Fruit fly (Drosophila melanogaster) whole organism, prepupa: Measurements from ENCODE around the gene CG3635.

ENCODE experiments used
- Blimp-1 ChIP-seq: fragments of 200-800 bp; sonication (Bioruptor generic); optimal IDR thresholded peaks from 3 replicates; lab custom pipeline; 2017; ENCODE audit warnings: missing biosample characterization, missing genetic modification characterization, mild to moderate bottlenecking, moderate library complexity, missing genetic modification reagents
- CG10631 ChIP-seq: fragments of 200-800 bp; sonication (Bioruptor generic); optimal IDR thresholded peaks from 2 replicates; lab custom pipeline; 2016; ENCODE audit warnings: missing biosample characterization, missing genetic modification characterization
- CG10669 ChIP-seq: fragments of 200-800 bp; sonication (Bioruptor generic); optimal IDR thresholded peaks from 3 replicates; lab custom pipeline; 2018; ENCODE audit warnings: missing biosample characterization, mild to moderate bottlenecking, missing genetic modification characterization, moderate library complexity
- CG11294 ChIP-seq: fragments of 200-800 bp; sonication (Bioruptor generic); IDR thresholded peaks from 2 replicates; pipeline ENCODE4 v1.3.6; 2022; ENCODE audit warnings: missing biosample characterization, missing genetic modification characterization
- CG11762 ChIP-seq: fragments of 200-800 bp; sonication (Bioruptor generic); optimal IDR thresholded peaks from 3 replicates; lab custom pipeline; 2016; ENCODE audit warnings: missing biosample characterization, missing genetic modification characterization; ENCODE audit not compliant: insufficient read depth
- CG11902 ChIP-seq: fragments of 200-800 bp; sonication (Bioruptor generic); optimal IDR thresholded peaks from 3 replicates; lab custom pipeline; 2016; ENCODE audit warnings: missing biosample characterization, missing genetic modification characterization
- CG3032 ChIP-seq: fragments of 200-800 bp; optimal IDR thresholded peaks from 2 replicates; lab custom pipeline; 2019; ENCODE audit warnings: missing biosample characterization, mild to moderate bottlenecking, missing genetic modification characterization, moderate library complexity
- CG34406 ChIP-seq: fragments of 200-800 bp; sonication (Bioruptor generic); optimal IDR thresholded peaks from 3 replicates; lab custom pipeline; 2016; ENCODE audit warnings: missing biosample characterization, missing genetic modification characterization
- CG3919 ChIP-seq: fragments of 200-800 bp; sonication (Bioruptor generic); optimal IDR thresholded peaks from 3 replicates; lab custom pipeline; 2016; ENCODE audit warnings: missing biosample characterization, missing genetic modification characterization
- CG6276 ChIP-seq: fragments of 200-800 bp; sonication (Bioruptor generic); optimal IDR thresholded peaks from 2 replicates; lab custom pipeline; 2017; ENCODE audit warnings: missing biosample characterization, mild to moderate bottlenecking, missing genetic modification characterization
- CG6792 ChIP-seq: fragments of 200-800 bp; sonication (Bioruptor generic); optimal IDR thresholded peaks from 3 replicates; lab custom pipeline; 2016; ENCODE audit warnings: missing biosample characterization, missing genetic modification characterization
- CG6854 ChIP-seq: fragments of 200-800 bp; sonication (Bioruptor generic); optimal IDR thresholded peaks from 2 replicates; lab custom pipeline; 2017; ENCODE audit warnings: missing biosample characterization, mild to moderate bottlenecking, missing genetic modification characterization
- CG7368 ChIP-seq: fragments of 200-800 bp; sonication (Bioruptor generic); optimal IDR thresholded peaks from 3 replicates; lab custom pipeline; 2016; ENCODE audit warnings: missing biosample characterization, missing genetic modification characterization
- Eip78C ChIP-seq: fragments of 200-800 bp; sonication (Bioruptor generic); peaks from one replicate; lab custom pipeline; 2016; ENCODE audit warnings: missing biosample characterization, missing genetic modification characterization
- Eip93F ChIP-seq: fragments of 200-800 bp; sonication (Bioruptor generic); optimal IDR thresholded peaks from 2 replicates; lab custom pipeline; 2016; ENCODE audit warnings: missing biosample characterization, mild to moderate bottlenecking, missing genetic modification characterization
- Ets21C ChIP-seq: fragments of 200-800 bp; sonication (Bioruptor generic); optimal IDR thresholded peaks from 3 replicates; lab custom pipeline; 2016; ENCODE audit warnings: missing biosample characterization, missing genetic modification characterization
- Ets96B ChIP-seq: fragments of 200-800 bp; optimal IDR thresholded peaks from 2 replicates; lab custom pipeline; 2019; ENCODE audit warnings: missing biosample characterization, mild to moderate bottlenecking, missing genetic modification characterization, moderate library complexity
- Gug ChIP-seq: fragments of 200-800 bp; sonication (Bioruptor generic); IDR thresholded peaks from 2 replicates; pipeline ENCODE4 v1.3.6; 2022; ENCODE audit warnings: missing biosample characterization, missing genetic modification characterization
- Hr39 ChIP-seq: fragments of 200-800 bp; sonication (Bioruptor generic); optimal IDR thresholded peaks from 2 replicates; lab custom pipeline; 2016; ENCODE audit warnings: missing biosample characterization, missing genetic modification characterization
- Hr4 ChIP-seq: fragments of 200-800 bp; sonication (Bioruptor generic); optimal IDR thresholded peaks from 3 replicates; lab custom pipeline; 2016; ENCODE audit warnings: missing biosample characterization, missing genetic modification characterization
- Lpt ChIP-seq: fragments of 200-800 bp; sonication (Bioruptor generic); optimal IDR thresholded peaks from 3 replicates; lab custom pipeline; 2016; ENCODE audit warnings: missing biosample characterization, missing genetic modification characterization
- Met ChIP-seq: fragments of 200-800 bp; sonication (Bioruptor generic); optimal IDR thresholded peaks from 3 replicates; lab custom pipeline; 2016; ENCODE audit warnings: missing biosample characterization, missing genetic modification characterization
- Smox ChIP-seq: fragments of 200-800 bp; sonication (Bioruptor generic); optimal IDR thresholded peaks from 3 replicates; lab custom pipeline; 2016; ENCODE audit warnings: missing biosample characterization, missing genetic modification characterization
- Sox102F ChIP-seq: fragments of 200-800 bp; sonication (Bioruptor generic); optimal IDR thresholded peaks from 2 replicates; lab custom pipeline; 2016; ENCODE audit warnings: missing biosample characterization, mild to moderate bottlenecking, missing genetic modification characterization
- cyc ChIP-seq: fragments of 200-800 bp; sonication (Bioruptor generic); optimal IDR thresholded peaks from 3 replicates; lab custom pipeline; 2016; ENCODE audit warnings: missing biosample characterization, missing genetic modification characterization
- dac ChIP-seq: fragments of 200-800 bp; sonication (Bioruptor generic); optimal IDR thresholded peaks from 2 replicates; lab custom pipeline; 2017; ENCODE audit warnings: missing biosample characterization, mild to moderate bottlenecking, missing genetic modification characterization
- dsx ChIP-seq: fragments of 200-800 bp; optimal IDR thresholded peaks from 3 replicates; lab custom pipeline; 2019; ENCODE audit warnings: missing biosample characterization, mild to moderate bottlenecking, missing genetic modification characterization, moderate library complexity; ENCODE audit not compliant: poor library complexity, severe bottlenecking
- eg ChIP-seq: fragments of 200-800 bp; sonication (Bioruptor generic); IDR thresholded peaks from 3 replicates; pipeline ENCODE4 v1.3.6; 2022; ENCODE audit warnings: missing biosample characterization, missing genetic modification characterization
- esn ChIP-seq: fragments of 200-800 bp; sonication (Bioruptor generic); optimal IDR thresholded peaks from 2 replicates; lab custom pipeline; 2016; ENCODE audit warnings: missing biosample characterization, mild to moderate bottlenecking, missing genetic modification characterization, moderate library complexity
- fd59A ChIP-seq: fragments of 200-800 bp; sonication (Bioruptor generic); optimal IDR thresholded peaks from 2 replicates; lab custom pipeline; 2017; ENCODE audit warnings: missing biosample characterization, mild to moderate bottlenecking, missing genetic modification characterization, missing genetic modification reagents
- fd85E ChIP-seq: fragments of 200-800 bp; sonication (Bioruptor generic); optimal IDR thresholded peaks from 3 replicates; lab custom pipeline; 2016; ENCODE audit warnings: missing biosample characterization, missing genetic modification characterization
- fkh ChIP-seq: fragments of 200-800 bp; sonication (Bioruptor generic); optimal IDR thresholded peaks from 3 replicates; lab custom pipeline; 2017; ENCODE audit warnings: missing biosample characterization, mild to moderate bottlenecking, missing genetic modification characterization, moderate library complexity
- lz ChIP-seq: fragments of 200-800 bp; sonication (Bioruptor generic); optimal IDR thresholded peaks from 3 replicates; lab custom pipeline; 2016; ENCODE audit warnings: missing biosample characterization, missing genetic modification characterization
- salr ChIP-seq, 2 experiments: fragments of 200-800 bp; sonication (Bioruptor generic); optimal IDR thresholded peaks; 3 replicates each; lab custom pipeline; 2016 to 2018; ENCODE audit warnings: missing biosample characterization in 2 of 2, missing genetic modification characterization in 2 of 2, mild to moderate bottlenecking in 1 of 2
- spab ChIP-seq: fragments of 200-800 bp; sonication (Bioruptor generic); optimal IDR thresholded peaks from 2 replicates; lab custom pipeline; 2017; ENCODE audit warnings: missing biosample characterization, mild to moderate bottlenecking, missing genetic modification characterization, missing genetic modification reagents
- topi ChIP-seq: fragments of 200-800 bp; sonication (Bioruptor generic); optimal IDR thresholded peaks from 3 replicates; lab custom pipeline; 2016; ENCODE audit warnings: missing biosample characterization, missing genetic modification characterization
- vri ChIP-seq: fragments of 200-800 bp; sonication (Bioruptor generic); optimal IDR thresholded peaks from 3 replicates; lab custom pipeline; 2016; ENCODE audit warnings: missing biosample characterization, mild to moderate bottlenecking, missing genetic modification characterization

Gene CG3635

DNA sequence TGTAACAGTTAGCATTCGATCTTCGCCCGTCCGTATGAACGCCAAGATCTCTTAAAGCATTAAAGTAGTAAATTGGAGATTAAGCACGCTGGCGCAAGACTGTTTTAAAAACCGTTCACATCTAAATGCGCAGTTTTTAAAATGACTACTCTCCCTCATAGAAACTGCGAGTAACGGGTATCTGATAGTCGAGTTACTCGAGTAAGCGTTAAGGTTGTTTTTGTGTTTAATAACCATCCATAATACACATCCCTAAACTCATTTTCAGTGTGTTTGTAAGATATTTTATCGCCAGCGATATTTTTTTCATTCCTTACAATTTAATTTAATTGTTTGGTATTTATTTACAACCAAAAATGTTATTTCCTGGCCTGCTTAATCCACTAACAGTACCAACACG, 15.4 kb upstream of the CG3635 start:
- no peak for TF ChIP-seq dsx
- TF ChIP-seq salr (GFP tag; optimal IDR thresholded peaks at IDR 0.05; lab: Kevin White, UChicago) = no peak
- no peak for TF ChIP-seq CG10669 (GFP tag; lab: Kevin White, UChicago)
- no peak for TF ChIP-seq fkh (GFP tag; lab: Kevin White, UChicago)
- TF ChIP-seq, all 60 proteins: peak for 0

dm6 chr2L:22163302-22163701, 11.9 kb upstream of the CG3635 start:
- no peak for TF ChIP-seq Lpt (GFP tag; lab: Kevin White, UChicago)
- no peak for TF ChIP-seq Smox (GFP tag; lab: Kevin White, UChicago)
- no peak for TF ChIP-seq CG3919 (GFP tag; lab: Kevin White, UChicago)
- no peak for TF ChIP-seq Hr4 (GFP tag; lab: Kevin White, UChicago)
- TF ChIP-seq CG10631 = no peak
- no peak for TF ChIP-seq Eip78C (GFP tag; lab: Kevin White, UChicago)
- no peak for TF ChIP-seq fd59A (GFP tag; lab: Kevin White, UChicago)
- TF ChIP-seq Eip93F (GFP tag; lab: Kevin White, UChicago) = no peak
- no peak for TF ChIP-seq Met (GFP tag; lab: Kevin White, UChicago)
- no peak for TF ChIP-seq CG6854 (GFP tag; lab: Kevin White, UChicago)
- no peak for TF ChIP-seq Hr39 (GFP tag; lab: Kevin White, UChicago)
- no peak for TF ChIP-seq CG6276 (GFP tag; lab: Kevin White, UChicago)
- TF ChIP-seq, all 60 proteins: peak for 0

- TF ChIP-seq Ets96B (tag; lab: Kevin White, UChicago) (no peak), Hr4 (GFP tag; lab: Kevin White, UChicago) (peak; percentile 3), CG11762 (no peak), lz (GFP tag; lab: Kevin White, UChicago) (peak; percentile 5), Blimp-1 (GFP tag; lab: Kevin White, UChicago) (peak; percentile 7), Sox102F (peak; percentile 50), eg (GFP tag; lab: Robert Waterston, UW) (no peak), vri (GFP tag; lab: Kevin White, UChicago) (no peak), CG11294 (GFP tag; lab: Robert Waterston, UW) (no peak), Gug (GFP tag; lab: Robert Waterston, UW) (no peak), CG11902 (no peak), cyc (peak; percentile 3), Hr39 (GFP tag; lab: Kevin White, UChicago) (no peak), Smox (GFP tag; lab: Kevin White, UChicago) (peak; percentile 41), CG7368 (GFP tag; lab: Kevin White, UChicago) (no peak), Met (GFP tag; lab: Kevin White, UChicago) (peak; percentile 30), spab (no peak), Eip78C (GFP tag; lab: Kevin White, UChicago) (peak; percentile 50), fd85E (no peak), topi (GFP tag; lab: Kevin White, UChicago) (peak; percentile 40), dac (no peak), Lpt (GFP tag; lab: Kevin White, UChicago) (no peak), Ets21C (peak; percentile 9), esn (GFP tag; lab: Kevin White, UChicago) (peak; percentile 49), CG3032 (tag; lab: Kevin White, UChicago) (peak; percentile 0), CG6792 (GFP tag; lab: Kevin White, UChicago) (peak; percentile 19), CG34406 (GFP tag; lab: Kevin White, UChicago) (no peak), Eip93F (GFP tag; lab: Kevin White, UChicago) (peak; percentile 12), CG10669 (GFP tag; lab: Kevin White, UChicago) (no peak)
- TF ChIP-seq, all 60 proteins: peak for 14
Observed at dm6 chr2L:22168559-22169027, 6.6 kb upstream of the CG3635 start.
